Fruit fly (Drosophila melanogaster) whole organism, embryonic: Measurements from ENCODE around the gene CG4783.

Experiments
- ATbp ChIP-seq: fragments of 200-800 bp; sonication (Bioruptor generic); optimal IDR thresholded peaks from 2 replicates; lab custom pipeline; 2017; ENCODE audit warnings: missing biosample characterization, mild to moderate bottlenecking, missing genetic modification characterization, missing genetic modification reagents
- Ada2b ChIP-seq: fragments of 200-800 bp; sonication (Bioruptor generic); IDR thresholded peaks from 2 replicates; pipeline ENCODE4 v1.3.6; 2022; ENCODE audit warnings: missing biosample characterization, missing genetic modification characterization
- B-H1 ChIP-seq: fragments of 200-800 bp; sonication (Bioruptor generic); IDR thresholded peaks from 3 replicates; pipeline ENCODE4 v1.3.6; 2022; ENCODE audit warnings: missing biosample characterization, missing genetic modification characterization
- CG10654 ChIP-seq: fragments of 200-800 bp; sonication (Bioruptor generic); optimal IDR thresholded peaks from 2 replicates; lab custom pipeline; 2016; ENCODE audit warnings: missing biosample characterization, missing genetic modification characterization
- CG12299 ChIP-seq: fragments of 200-800 bp; sonication (Bioruptor generic); optimal IDR thresholded peaks from 2 replicates; lab custom pipeline; 2018; ENCODE audit warnings: missing biosample characterization, mild to moderate bottlenecking, missing genetic modification characterization
- CG14667 ChIP-seq: fragments of 200-800 bp; sonication (Bioruptor generic); IDR thresholded peaks from 2 replicates; pipeline ENCODE4 v1.3.6; 2022; ENCODE audit warnings: missing biosample characterization, missing genetic modification characterization
- CG1602 ChIP-seq: fragments of 200-800 bp; sonication (Bioruptor generic); optimal IDR thresholded peaks from 3 replicates; lab custom pipeline; 2016; ENCODE audit warnings: missing biosample characterization, missing genetic modification characterization
- CG17612 ChIP-seq: fragments of 200-800 bp; sonication (Bioruptor generic); IDR thresholded peaks from 2 replicates; pipeline ENCODE4 v1.3.6; 2022; ENCODE audit warnings: missing biosample characterization, missing genetic modification characterization
- CG2129 ChIP-seq: fragments of 200-800 bp; sonication (Bioruptor generic); IDR thresholded peaks from 2 replicates; pipeline ENCODE4 v1.3.6; 2022; ENCODE audit warnings: missing biosample characterization, missing genetic modification characterization; ENCODE audit not compliant: partially characterized antibody
- CG30020 ChIP-seq: fragments of 200-800 bp; optimal IDR thresholded peaks from 2 replicates; lab custom pipeline; 2019; ENCODE audit warnings: missing biosample characterization, mild to moderate bottlenecking, missing genetic modification characterization, moderate library complexity
- CG32767 ChIP-seq: fragments of 200-800 bp; sonication (Bioruptor generic); IDR thresholded peaks from 2 replicates; pipeline ENCODE4 v1.3.6; 2022; ENCODE audit warnings: missing biosample characterization, missing genetic modification characterization
- CG34376 ChIP-seq: fragments of 200-800 bp; sonication (Bioruptor generic); optimal IDR thresholded peaks from 2 replicates; lab custom pipeline; 2018; ENCODE audit warnings: missing biosample characterization, mild to moderate bottlenecking, missing genetic modification characterization
- CG3847 ChIP-seq: fragments of 200-800 bp; sonication (Bioruptor generic); IDR thresholded peaks from 2 replicates; pipeline ENCODE4 v1.3.6; 2022; ENCODE audit warnings: missing biosample characterization, missing genetic modification characterization
- CG4707 ChIP-seq: fragments of 200-800 bp; sonication (Bioruptor generic); optimal IDR thresholded peaks from 2 replicates; lab custom pipeline; 2018; ENCODE audit warnings: missing biosample characterization, mild to moderate bottlenecking, missing genetic modification characterization, moderate library complexity
- CG4730 ChIP-seq: fragments of 200-800 bp; sonication (Bioruptor generic); IDR thresholded peaks from 2 replicates; pipeline ENCODE4 v1.3.6; 2022; ENCODE audit warnings: missing biosample characterization, missing genetic modification characterization
- CG7745 ChIP-seq: fragments of 200-800 bp; sonication (Bioruptor generic); optimal IDR thresholded peaks from 2 replicates; lab custom pipeline; 2018; ENCODE audit warnings: missing biosample characterization, mild to moderate bottlenecking, missing genetic modification characterization, moderate library complexity
- Dfd ChIP-seq, 2 experiments: fragments of >200 bp; optimal IDR thresholded peaks; 2 replicates each; lab custom pipeline; 2017; ENCODE audit warnings: missing biosample characterization in 2 of 2, missing genetic modification characterization in 2 of 2
- Doc3 ChIP-seq: fragments of 200-800 bp; sonication (Bioruptor generic); IDR thresholded peaks from 3 replicates; pipeline ENCODE4 v1.3.6; 2022; ENCODE audit warnings: missing biosample characterization, missing genetic modification characterization; ENCODE audit not compliant: partially characterized antibody
- Eip74EF ChIP-seq, 2 experiments: fragments of 200-800 bp in 1 of 2; fragments of >200 bp in 1 of 2; sonication (Bioruptor generic) in 1 of 2; optimal IDR thresholded peaks; 2 replicates each; lab custom pipeline; 2017 to 2019; ENCODE audit warnings: missing biosample characterization in 2 of 2, missing genetic modification characterization in 2 of 2, mild to moderate bottlenecking in 1 of 2, moderate library complexity in 1 of 2
- Ets65A ChIP-seq: fragments of 200-800 bp; sonication (Bioruptor generic); peaks from one replicate; lab custom pipeline; 2016; ENCODE audit warnings: missing biosample characterization, missing genetic modification characterization
- HHEX ChIP-seq: fragments of 200-800 bp; sonication (Bioruptor generic); optimal IDR thresholded peaks from 3 replicates; lab custom pipeline; 2017; ENCODE audit warnings: missing biosample characterization, mild to moderate bottlenecking, missing genetic modification characterization, missing genetic modification reagents
- Hmx ChIP-seq: fragments of 200-800 bp; sonication (Bioruptor generic); optimal IDR thresholded peaks from 2 replicates; lab custom pipeline; 2016; ENCODE audit warnings: missing biosample characterization, missing genetic modification characterization
- Hr78 ChIP-seq, 2 experiments: fragments of 200-800 bp in 1 of 2; fragments of >200 bp in 1 of 2; sonication (Bioruptor generic) in 1 of 2; optimal IDR thresholded peaks; 2 replicates each; lab custom pipeline; 2017 to 2019; ENCODE audit warnings: missing biosample characterization in 2 of 2, missing genetic modification characterization in 2 of 2, mild to moderate bottlenecking in 1 of 2, moderate library complexity in 1 of 2
- Jarid2 ChIP-seq: fragments of 200-800 bp; sonication (Bioruptor generic); optimal IDR thresholded peaks from 3 replicates; lab custom pipeline; 2017; ENCODE audit warnings: mild to moderate bottlenecking, missing biosample characterization, missing genetic modification reagents, missing genetic modification characterization
- MESR4 ChIP-seq: fragments of 200-800 bp; sonication (Bioruptor generic); optimal IDR thresholded peaks from 2 replicates; lab custom pipeline; 2018; ENCODE audit warnings: missing biosample characterization, mild to moderate bottlenecking, missing genetic modification characterization, moderate library complexity
- Med ChIP-seq: fragments of 200-800 bp; sonication (Bioruptor generic); peaks from one replicate; lab custom pipeline; 2016; ENCODE audit warnings: missing biosample characterization, missing genetic modification characterization, mild to moderate bottlenecking, inconsistent platforms, moderate library complexity
- NFAT ChIP-seq: fragments of 200-800 bp; sonication (Bioruptor generic); IDR thresholded peaks from 2 replicates; pipeline ENCODE4 v1.3.6; 2022; ENCODE audit warnings: missing biosample characterization, missing genetic modification characterization
- Rx ChIP-seq: fragments of 200-800 bp; sonication (Bioruptor generic); IDR thresholded peaks from 2 replicates; pipeline ENCODE4 v1.3.6; 2022; ENCODE audit warnings: missing biosample characterization, missing genetic modification characterization
- Sox100B ChIP-seq: fragments of 200-800 bp; sonication (Bioruptor generic); optimal IDR thresholded peaks from 3 replicates; lab custom pipeline; 2018; ENCODE audit warnings: missing biosample characterization, mild to moderate bottlenecking, missing genetic modification characterization
- Taf1 ChIP-seq: fragments of 200-800 bp; sonication (Bioruptor generic); IDR thresholded peaks from 2 replicates; pipeline ENCODE4 v1.3.6; 2022; ENCODE audit warnings: missing biosample characterization, missing genetic modification characterization
- ci ChIP-seq: fragments of 200-800 bp; sonication (Bioruptor generic); IDR thresholded peaks from 3 replicates; pipeline ENCODE4 v1.3.6; 2022; ENCODE audit warnings: missing biosample characterization, missing genetic modification characterization
- exex ChIP-seq: fragments of 200-800 bp; sonication (Bioruptor generic); optimal IDR thresholded peaks from 4 replicates; lab custom pipeline; 2018; ENCODE audit warnings: missing biosample characterization, mild to moderate bottlenecking, missing genetic modification characterization, moderate library complexity
- gro ChIP-seq: fragments of 200-800 bp; sonication (Bioruptor generic); optimal IDR thresholded peaks from 2 replicates; lab custom pipeline; 2016; ENCODE audit warnings: missing biosample characterization, missing genetic modification characterization
- hkb ChIP-seq, 2 experiments: fragments of 200-800 bp in 1 of 2; fragments of >200 bp in 1 of 2; sonication (Bioruptor generic) in 1 of 2; IDR thresholded peaks in 1 of 2; optimal IDR thresholded peaks in 1 of 2; 2 replicates each; pipeline versions ENCODE4 v1.3.6 to Lab custom; 2017 to 2022; ENCODE audit warnings: missing biosample characterization in 1 of 2, missing genetic modification characterization in 1 of 2
- jumu ChIP-seq: fragments of 200-800 bp; sonication (Bioruptor generic); optimal IDR thresholded peaks from 3 replicates; lab custom pipeline; 2016; ENCODE audit warnings: missing biosample characterization, missing genetic modification characterization
- ken ChIP-seq: fragments of 200-800 bp; sonication (Bioruptor generic); IDR thresholded peaks from 3 replicates; pipeline ENCODE4 v1.3.6; 2022; ENCODE audit warnings: missing biosample characterization, missing genetic modification characterization
- lbe ChIP-seq: fragments of 200-800 bp; sonication (Bioruptor generic); optimal IDR thresholded peaks from 2 replicates; lab custom pipeline; 2016; ENCODE audit warnings: missing biosample characterization, mild to moderate bottlenecking, missing genetic modification characterization
- pzg ChIP-seq: fragments of 200-800 bp; sonication (Bioruptor generic); optimal IDR thresholded peaks from 3 replicates; lab custom pipeline; 2018; ENCODE audit warnings: missing biosample characterization, mild to moderate bottlenecking, missing genetic modification characterization, moderate library complexity
- row ChIP-seq: fragments of 200-800 bp; sonication (Bioruptor generic); IDR thresholded peaks from 3 replicates; pipeline ENCODE4 v1.3.6; 2022; ENCODE audit warnings: missing biosample characterization, missing genetic modification characterization
- run ChIP-seq: fragments of 200-800 bp; sonication (Bioruptor generic); optimal IDR thresholded peaks from 3 replicates; lab custom pipeline; 2018; ENCODE audit warnings: missing biosample characterization, mild to moderate bottlenecking, missing genetic modification characterization
- vfl ChIP-seq: fragments of 200-800 bp; sonication (Bioruptor generic); optimal IDR thresholded peaks from 2 replicates; lab custom pipeline; 2016; ENCODE audit warnings: missing biosample characterization, missing genetic modification characterization
- zfh2 ChIP-seq: fragments of 200-800 bp; sonication (Bioruptor generic); optimal IDR thresholded peaks from 2 replicates; lab custom pipeline; 2016; ENCODE audit warnings: missing biosample characterization, missing genetic modification characterization

CG4783 gene

dm6 chr3R:19909541-19910182 is 38.6 kb upstream of the CG4783 start (continued):
- TF ChIP-seq jumu (GFP tag; lab: Kevin White, UChicago), result no peak
- no peak for TF ChIP-seq B-H1
- TF ChIP-seq Med, result peak; percentile 22
- peak; percentile 63; the same call in 1 of the 3 replicates for TF ChIP-seq ci (GFP tag; lab: Robert Waterston, UW)
- TF ChIP-seq CG4730 (GFP tag; lab: Robert Waterston, UW), result no peak
- no peak for TF ChIP-seq CG4707 (GFP tag; lab: Kevin White, UChicago)
- TF ChIP-seq gro (GFP tag; lab: Kevin White, UChicago), result no peak
- TF ChIP-seq CG7745, result no peak
- TF ChIP-seq Doc3 (GFP tag; lab: Robert Waterston, UW), result no peak
- no peak for TF ChIP-seq row (GFP tag; lab: Robert Waterston, UW)
- no peak for TF ChIP-seq CG14667 (GFP tag; lab: Robert Waterston, UW)
- no peak for TF ChIP-seq lbe (GFP tag; lab: Kevin White, UChicago)
- TF ChIP-seq NFAT, result no peak
- no peak for TF ChIP-seq HHEX (GFP tag; lab: Kevin White, UChicago)
- TF ChIP-seq MESR4 (GFP tag; lab: Kevin White, UChicago), result no peak
- no peak for TF ChIP-seq CG32767 (GFP tag; lab: Robert Waterston, UW)

- TF ChIP-seq CG2129 (GFP tag; lab: Robert Waterston, UW) (no peak), hkb (optimal IDR thresholded peaks at IDR 0.05; lab: Kevin White, UChicago) (no peak), hkb (GFP tag; IDR thresholded peaks at IDR 0.05; lab: Robert Waterston, UW) (0 out of 2 replicates have a peak, but pooled peaks have one; percentile 6), Hr78 (GFP tag; optimal IDR thresholded peaks at IDR 0.05; lab: Kevin White, UChicago) (peak in 1 of 2 experiments; percentile 78), CG34376 (GFP tag; lab: Kevin White, UChicago) (peak; percentile 25), run (tag; lab: Kevin White, UChicago) (no peak), exex (tag; lab: Kevin White, UChicago) (peak; percentile 15), zfh2 (GFP tag; lab: Kevin White, UChicago) (no peak), Eip74EF (GFP tag; optimal IDR thresholded peaks at IDR 0.05; lab: Kevin White, UChicago) (peak in 1 of 2 experiments; percentile 34), Dfd (GFP tag; optimal IDR thresholded peaks at IDR 0.05; lab: Kevin White, UChicago) (no peak), ATbp (GFP tag; lab: Kevin White, UChicago) (peak; percentile 19)
These were observed 37.8 kb upstream of the CG4783 start for dm6 chr3R:19910302-19911029.

dm6 chr3R:19911030-19911429 is 37.2 kb upstream of the CG4783 start:
- TF ChIP-seq Taf1 (GFP tag; lab: Robert Waterston, UW) (no peak), Med (peak; percentile 69), Ets65A (GFP tag; lab: Kevin White, UChicago) (peak; percentile 91)

- no peak for TF ChIP-seq Hmx (GFP tag; lab: Kevin White, UChicago)
- peak; percentile 57 for TF ChIP-seq Ets65A (GFP tag; lab: Kevin White, UChicago)
- TF ChIP-seq, all 482 proteins: peak for 1
These were observed 32.9 kb upstream of the CG4783 start, which contains the start of the genes Xport-A and Xport-B for dm6 chr3R:19915312-19915711. Xport-A (minus strand) TSS chr3R:19915412. Xport-B (minus strand) TSS chr3R:19915412.

dm6 chr3R:19917739-19918138 is 30.5 kb upstream of the CG4783 start, which contains the start of gene CG4465:
CG4465 (minus strand) TSS chr3R:19917839.
- TF ChIP-seq ken (GFP tag; lab: Robert Waterston, UW) (no peak), CG17612 (GFP tag; lab: Robert Waterston, UW) (no peak), pzg (GFP tag; lab: Kevin White, UChicago) (no peak), CG3847 (no peak), Jarid2 (no peak), vfl (no peak), Rx (GFP tag; lab: Robert Waterston, UW) (no peak), Ada2b (GFP tag; lab: Robert Waterston, UW) (no peak), CG12299 (tag; lab: Kevin White, UChicago) (no peak), CG30020 (tag; lab: Kevin White, UChicago) (no peak), CG10654 (GFP tag; lab: Kevin White, UChicago) (no peak), Sox100B (GFP tag; lab: Kevin White, UChicago) (no peak), CG1602 (GFP tag; lab: Kevin White, UChicago) (no peak)
